Fruit fly (Drosophila melanogaster): ENCODE data around the gene Cpr67B.
A peak's percentile ranks its signal among the peaks of the same experiment; 100 is the strongest.

Gene Cpr67B

DNA sequence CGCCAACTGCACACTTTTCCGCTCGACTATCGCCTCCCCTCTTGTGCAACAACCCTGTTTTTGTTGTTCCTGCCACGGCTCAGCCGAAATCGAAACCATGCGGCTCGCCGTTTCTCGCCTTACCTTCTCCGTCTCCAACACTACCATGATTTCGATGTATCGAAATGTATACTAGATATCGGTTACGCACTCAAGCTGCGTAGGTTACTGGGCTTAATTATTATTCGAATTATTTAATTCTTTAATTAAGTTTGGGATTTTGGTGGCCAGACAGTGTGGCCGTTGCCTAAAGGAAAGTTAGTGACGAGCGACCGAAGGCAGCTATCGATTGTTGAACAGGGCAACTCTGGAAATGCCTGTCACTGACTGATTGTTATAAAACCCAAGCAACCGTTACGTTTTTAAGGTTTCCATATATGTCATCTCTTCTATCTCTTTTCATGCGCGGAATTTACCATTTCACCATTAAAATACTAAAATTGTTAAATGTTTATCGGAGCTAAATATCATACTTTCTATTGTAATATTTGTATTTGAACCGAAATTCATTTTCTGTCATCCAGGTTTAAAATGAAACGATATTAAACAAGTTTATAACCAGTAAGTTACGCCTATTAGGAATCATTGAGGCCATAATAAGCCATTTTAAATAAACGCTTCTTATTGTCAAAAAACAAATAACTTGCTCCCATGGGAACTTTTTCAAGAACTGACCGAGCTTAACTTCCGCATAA is 2.3 kb upstream of the Cpr67B start, which contains the start of gene eIF4E1 (continued):
- TF ChIP-seq ken (GFP tag; IDR thresholded peaks at IDR 0.05), result peak; percentile 27; the same call in 2 of the 3 replicates
- 0 out of 2 replicates have a peak, but pooled peaks have one; percentile 5 for TF ChIP-seq Nf-YA (GFP tag; IDR thresholded peaks at IDR 0.05)
- peak; percentile 2 for TF ChIP-seq B-H2 (GFP tag; optimal IDR thresholded peaks at IDR 0.05)
- no peak for TF ChIP-seq CG2678 (tag; optimal IDR thresholded peaks at IDR 0.05)
- peak; percentile 75 for TF ChIP-seq Elba2 (GFP tag; optimal IDR thresholded peaks at IDR 0.05)
- peak; percentile 2 for TF ChIP-seq maf-S (GFP tag; optimal IDR thresholded peaks at IDR 0.05)
- TF ChIP-seq chinmo (GFP tag; IDR thresholded peaks at IDR 0.05; ENCODE audit: partially characterized antibody), result 0 out of 4 replicates have a peak, but pooled peaks have one; percentile 19
- TF ChIP-seq CG10462 (GFP tag; optimal IDR thresholded peaks at IDR 0.05), result peak; percentile 75
- TF ChIP-seq sd (tag; optimal IDR thresholded peaks at IDR 0.05), result peak; percentile 21
- no peak for TF ChIP-seq rib (GFP tag; IDR thresholded peaks at IDR 0.05)
- no peak for TF ChIP-seq Atf6 (GFP tag; IDR thresholded peaks at IDR 0.05)
- peak; percentile 3 for TF ChIP-seq jumu (GFP tag; optimal IDR thresholded peaks at IDR 0.05)
- peak; percentile 9 for TF ChIP-seq slou (GFP tag; optimal IDR thresholded peaks at IDR 0.05)
- TF ChIP-seq CG3847 (GFP tag; IDR thresholded peaks at IDR 0.05), result peak; percentile 75
- peak; percentile 8 for TF ChIP-seq CG13775 (GFP tag; optimal IDR thresholded peaks at IDR 0.05)
- peak; percentile 40 for TF ChIP-seq CG13624 (GFP tag; optimal IDR thresholded peaks at IDR 0.05)
- peak; percentile 90 for TF ChIP-seq BEAF-32 (GFP tag; optimal IDR thresholded peaks at IDR 0.05)
- TF ChIP-seq lilli (GFP tag; optimal IDR thresholded peaks at IDR 0.05), result peak; percentile 2
- peak; percentile 81 for TF ChIP-seq Opbp (GFP tag; IDR thresholded peaks at IDR 0.05; ENCODE audit: partially characterized antibody)
- peak; percentile 35 for TF ChIP-seq Dad (GFP tag; optimal IDR thresholded peaks at IDR 0.05)
- TF ChIP-seq Myb (GFP tag; optimal IDR thresholded peaks at IDR 0.05), result peak; percentile 100
- TF ChIP-seq CG17912 (GFP tag; optimal IDR thresholded peaks at IDR 0.05), result peak; percentile 29
- peak in 1 of 2 experiments; percentile 5 for TF ChIP-seq crp (GFP tag; optimal IDR thresholded peaks at IDR 0.05)
- TF ChIP-seq CG8388 (GFP tag; optimal IDR thresholded peaks at IDR 0.05), result no peak
- peak; percentile 84; the same call in 2 of the 3 replicates for TF ChIP-seq CG2199 (GFP tag; IDR thresholded peaks at IDR 0.05)
- peak; percentile 30 for TF ChIP-seq CG8290 (GFP tag; optimal IDR thresholded peaks at IDR 0.05)
- peak in 1 of 2 experiments; percentile 55 for TF ChIP-seq CG8290 (tag; optimal IDR thresholded peaks at IDR 0.05)
- peak; percentile 28; the same call in 1 of the 3 replicates for TF ChIP-seq CG17361 (GFP tag; IDR thresholded peaks at IDR 0.05)
- TF ChIP-seq Dbx (GFP tag; IDR thresholded peaks at IDR 0.05), result 0 out of 3 replicates have a peak, but pooled peaks have one; percentile 21
- TF ChIP-seq CG7963 (GFP tag; IDR thresholded peaks at IDR 0.05; ENCODE audit: partially characterized antibody), result peak; percentile 67
- peak; percentile 14 for TF ChIP-seq sug (tag; optimal IDR thresholded peaks at IDR 0.05)
- TF ChIP-seq CG34224 (GFP tag; IDR thresholded peaks at IDR 0.05; ENCODE audit: partially characterized antibody), result peak; percentile 58
- TF ChIP-seq vnd (GFP tag; IDR thresholded peaks at IDR 0.05; ENCODE audit: partially characterized antibody), result peak; percentile 74; the same call in 2 of the 3 replicates
- no peak for TF ChIP-seq CG1024 (GFP tag; IDR thresholded peaks at IDR 0.05)
- TF ChIP-seq CG13894 (tag; optimal IDR thresholded peaks at IDR 0.05), result peak; percentile 31
- peak; percentile 7 for TF ChIP-seq CG30403 (GFP tag; optimal IDR thresholded peaks at IDR 0.05)
- no peak for TF ChIP-seq Oli (tag; optimal IDR thresholded peaks at IDR 0.05)
- peak; percentile 29; the same call in 1 of the 2 replicates for TF ChIP-seq sisA (GFP tag; IDR thresholded peaks at IDR 0.05)
- peak; percentile 65 for TF ChIP-seq Rfx (GFP tag; IDR thresholded peaks at IDR 0.05)
- peak; percentile 82 for TF ChIP-seq CG16813 (GFP tag; IDR thresholded peaks at IDR 0.05; ENCODE audit: partially characterized antibody)
- peak; percentile 4; the same call in 1 of the 2 replicates for TF ChIP-seq stc (GFP tag; IDR thresholded peaks at IDR 0.05)
- peak; percentile 75 for TF ChIP-seq CG33213 (GFP tag; optimal IDR thresholded peaks at IDR 0.05)
- no peak for TF ChIP-seq sim (GFP tag; IDR thresholded peaks at IDR 0.05)
- TF ChIP-seq Max (GFP tag; optimal IDR thresholded peaks at IDR 0.05), result peak; percentile 60
- peak; percentile 4; the same call in 1 of the 2 replicates for TF ChIP-seq vvl (GFP tag; IDR thresholded peaks at IDR 0.05)
- peak; percentile 61 for TF ChIP-seq YL-1 (GFP tag; optimal IDR thresholded peaks at IDR 0.05)
- TF ChIP-seq CG3407 (GFP tag; optimal IDR thresholded peaks at IDR 0.05), result no peak
- TF ChIP-seq mam (GFP tag; optimal IDR thresholded peaks at IDR 0.05), result peak; percentile 60
